Fruit fly (Drosophila melanogaster) whole organism, wandering third instar larva: ENCODE results near the gene lin-52.

Source experiments
- Hr83 ChIP-seq: fragments of 200-300 bp; sonication (Bioruptor generic); optimal IDR thresholded peaks from 2 replicates; lab custom pipeline; 2016; ENCODE audit warnings: missing biosample characterization, mild to moderate bottlenecking, missing genetic modification characterization, moderate library complexity; ENCODE audit not compliant: poor library complexity, severe bottlenecking
- Myc ChIP-seq: fragments of >200 bp; optimal IDR thresholded peaks from 2 replicates; lab custom pipeline; 2017
- OdsH ChIP-seq: fragments of 200-800 bp; sonication (Bioruptor generic); optimal IDR thresholded peaks from 2 replicates; lab custom pipeline; 2016; ENCODE audit warnings: missing biosample characterization, mild to moderate bottlenecking, missing genetic modification characterization
- br ChIP-seq: fragments of 200-800 bp; sonication (Bioruptor generic); optimal IDR thresholded peaks from 2 replicates; lab custom pipeline; 2016; ENCODE audit warnings: missing biosample characterization, missing genetic modification characterization
- foxo ChIP-seq, 2 experiments: fragments of 200-800 bp; sonication (Bioruptor generic); optimal IDR thresholded peaks; 2 replicates in 1 of 2; 3 replicates in 1 of 2; lab custom pipeline; 2016 to 2017; ENCODE audit warnings: missing biosample characterization in 2 of 2, missing genetic modification characterization in 2 of 2
- fru ChIP-seq: fragments of 200-800 bp; sonication (Bioruptor generic); optimal IDR thresholded peaks from 3 replicates; lab custom pipeline; 2016; ENCODE audit warnings: missing biosample characterization, mild to moderate bottlenecking, missing genetic modification characterization
- h ChIP-seq: fragments of 200-800 bp; sonication (Bioruptor generic); optimal IDR thresholded peaks from 3 replicates; lab custom pipeline; 2016; ENCODE audit warnings: missing biosample characterization, mild to moderate bottlenecking, missing genetic modification characterization
- psq ChIP-seq: fragments of 200-800 bp; sonication (Bioruptor generic); optimal IDR thresholded peaks from 3 replicates; lab custom pipeline; 2017; ENCODE audit warnings: missing biosample characterization, mild to moderate bottlenecking, missing genetic modification characterization, moderate library complexity
- sage ChIP-seq: fragments of 200-800 bp; sonication (Bioruptor generic); optimal IDR thresholded peaks from 2 replicates; lab custom pipeline; 2016; ENCODE audit warnings: missing biosample characterization, mild to moderate bottlenecking, missing genetic modification characterization
- usp ChIP-seq: fragments of >200 bp; optimal IDR thresholded peaks from 2 replicates; lab custom pipeline; 2017; ENCODE audit warnings: missing biosample characterization, missing genetic modification characterization

- TF ChIP-seq br (GFP tag; lab: Kevin White, UChicago) (no peak), Myc (lab: Kevin White, UChicago) (no peak), h (no peak), psq (no peak), usp (no peak), Hr83 (GFP tag; lab: Kevin White, UChicago) (no peak), OdsH (no peak), fru (GFP tag; lab: Kevin White, UChicago) (no peak), sage (no peak), foxo (GFP tag; optimal IDR thresholded peaks at IDR 0.05; lab: Kevin White, UChicago) (no peak)
Measured at dm6 chrX:5804377-5804776, 49.6 kb upstream of the lin-52 start, which contains the start of gene Cpr5C.
